Worm (Caenorhabditis elegans): ENCODE results near the gene F58G1.2.

DNA sequence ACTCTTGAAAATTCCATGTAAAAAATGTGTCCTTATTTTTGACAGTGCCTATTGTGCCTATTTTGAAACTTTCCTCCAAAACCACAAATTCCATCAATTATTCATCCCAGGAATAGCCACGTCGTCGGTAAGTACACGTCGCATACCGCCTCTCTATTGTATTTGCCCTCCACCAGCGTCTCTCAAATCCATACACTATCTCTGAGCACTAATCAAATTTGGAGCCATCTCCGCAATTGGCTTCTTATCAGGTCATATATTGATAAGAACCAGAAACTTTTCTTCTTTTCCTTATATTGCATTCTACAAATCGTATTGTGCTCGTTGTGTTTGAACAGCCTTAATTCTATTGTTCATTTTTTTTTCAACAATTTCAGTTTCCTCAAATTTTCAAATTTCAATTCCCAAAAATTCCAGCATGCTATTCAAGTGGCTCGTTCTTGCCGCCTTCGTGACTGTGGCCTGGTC, 12.7 kb upstream of the F58G1.2 start, which contains the start of gene dct-18:
- TF ChIP-seq ceh-16 (tag; optimal IDR thresholded peaks at IDR 0.05) (no peak), ceh-82 (tag; optimal IDR thresholded peaks at IDR 0.05) (no peak), pqm-1 (tag; optimal IDR thresholded peaks at IDR 0.05) (peak; percentile 77), ama-1 (optimal IDR thresholded peaks at IDR 0.05) (no peak), egl-27 (tag; optimal IDR thresholded peaks at IDR 0.05) (no peak), mdl-1 (tag; optimal IDR thresholded peaks at IDR 0.05) (no peak), eor-1 (tag; optimal IDR thresholded peaks at IDR 0.05) (no peak), ZK546.5 (tag; optimal IDR thresholded peaks at IDR 0.05) (no peak), zag-1 (tag; optimal IDR thresholded peaks at IDR 0.05) (no peak), mml-1 (tag; optimal IDR thresholded peaks at IDR 0.05) (no peak), nhr-76 (tag; optimal IDR thresholded peaks at IDR 0.05) (no peak)

All from whole organism, L3 larva.